Fruit fly (Drosophila melanogaster): ENCODE data around the gene CG7029.

- TF ChIP-seq ovo (GFP tag; optimal IDR thresholded peaks at IDR 0.05) (no peak), bab1 (GFP tag; optimal IDR thresholded peaks at IDR 0.05) (no peak), toe (GFP tag; optimal IDR thresholded peaks at IDR 0.05) (no peak), CG12768 (GFP tag; optimal IDR thresholded peaks at IDR 0.05) (no peak), pad (GFP tag; optimal IDR thresholded peaks at IDR 0.05) (no peak), CG14711 (tag; optimal IDR thresholded peaks at IDR 0.05) (no peak), cnc (optimal IDR thresholded peaks at IDR 0.05) (no peak), CG11617 (GFP tag; optimal IDR thresholded peaks at IDR 0.05) (no peak), Crg-1 (GFP tag; optimal IDR thresholded peaks at IDR 0.05) (no peak), CG1620 (GFP tag; optimal IDR thresholded peaks at IDR 0.05) (no peak), Hr96 (GFP tag; optimal IDR thresholded peaks at IDR 0.05) (no peak), Mnt (GFP tag; optimal IDR thresholded peaks at IDR 0.05) (no peak), kay (GFP tag; ENCODE audit: borderline replicate concordance) (no peak), CG5204 (GFP tag; optimal IDR thresholded peaks at IDR 0.05) (no peak)
Observed at dm6 chr3R:22740930-22741329, 9.8 kb upstream of the CG7029 start, which contains the start of the genes Dcr-1 and CG6985.
